Worm (Caenorhabditis elegans): ENCODE measurements around the gene C05B5.8.

ce11 chrIII:10016413-10017051 is 9.9 kb upstream of the C05B5.8 start, which contains the start of gene rgs-1:
- TF ChIP-seq ceh-9 (tag; optimal IDR thresholded peaks at IDR 0.05): no peak
- TF ChIP-seq unc-39 (tag; optimal IDR thresholded peaks at IDR 0.05): no peak
- TF ChIP-seq ama-1 (optimal IDR thresholded peaks at IDR 0.05): no peak
- TF ChIP-seq zag-1 (tag; optimal IDR thresholded peaks at IDR 0.05): no peak
- no peak for TF ChIP-seq unc-62 (GFP tag; optimal IDR thresholded peaks at IDR 0.05)
- TF ChIP-seq nhr-28 (tag; optimal IDR thresholded peaks at IDR 0.05): no peak
- no peak for TF ChIP-seq aly-2 (tag; optimal IDR thresholded peaks at IDR 0.05)
- peak; percentile 86 for TF ChIP-seq fkh-10 (GFP tag; optimal IDR thresholded peaks at IDR 0.05)
- no peak for TF ChIP-seq egl-27 (tag; optimal IDR thresholded peaks at IDR 0.05)
- no peak for TF ChIP-seq nhr-76 (tag; optimal IDR thresholded peaks at IDR 0.05)
